Worm (Caenorhabditis elegans) whole organism, mixed stage, embryonic: Measurements from ENCODE around the gene nhr-21.

ENCODE experiments used
- ceh-39 ChIP-seq: fragments of 150-350 bp; optimal IDR thresholded peaks from 2 replicates; lab custom pipeline; 2014; ENCODE audit warnings: missing biosample characterization, missing genetic modification characterization
- ces-1 ChIP-seq: fragments of 150-350 bp; optimal IDR thresholded peaks from 2 replicates; lab custom pipeline; 2014; ENCODE audit warnings: missing biosample characterization, missing genetic modification reagents, missing genetic modification characterization
- elt-1 ChIP-seq: sonication (generic microtip); optimal IDR thresholded peaks from 2 replicates; lab custom pipeline; 2017; ENCODE audit warnings: missing genetic modification characterization, mild to moderate bottlenecking, missing compliant biosample characterization, antibody characterized with exemption, moderate library complexity, borderline replicate concordance; ENCODE audit not compliant: insufficient read depth
- elt-3 ChIP-seq: fragments of 150-350 bp; optimal IDR thresholded peaks from 2 replicates; lab custom pipeline; 2014; ENCODE audit warnings: missing biosample characterization, missing genetic modification characterization
- lsy-2 ChIP-seq: fragments of 150-350 bp; optimal IDR thresholded peaks from 2 replicates; lab custom pipeline; 2014; ENCODE audit warnings: missing biosample characterization, missing genetic modification characterization
- mep-1 ChIP-seq: fragments of 150-350 bp; optimal IDR thresholded peaks from 2 replicates; lab custom pipeline; 2017; ENCODE audit warnings: missing biosample characterization, missing genetic modification reagents, missing genetic modification characterization, inconsistent platforms
- nhr-237 ChIP-seq: fragments of 150-350 bp; optimal IDR thresholded peaks from 2 replicates; lab custom pipeline; 2014; ENCODE audit warnings: missing biosample characterization, missing genetic modification characterization
- nhr-76 ChIP-seq: sonication (generic microtip); optimal IDR thresholded peaks from 2 replicates; lab custom pipeline; 2017; ENCODE audit warnings: missing biosample characterization, missing genetic modification characterization
- snpc-4 ChIP-seq: fragments of 150-350 bp; optimal IDR thresholded peaks from 2 replicates; lab custom pipeline; 2014; ENCODE audit warnings: missing biosample characterization, missing genetic modification characterization
- unc-120 ChIP-seq: sonication (generic microtip); optimal IDR thresholded peaks from 2 replicates; lab custom pipeline; 2017; ENCODE audit warnings: missing genetic modification characterization, missing compliant biosample characterization; ENCODE audit not compliant: poor library complexity, severe bottlenecking
- unc-39 ChIP-seq: fragments of 150-350 bp; optimal IDR thresholded peaks from 2 replicates; lab custom pipeline; 2014; ENCODE audit warnings: missing biosample characterization, missing genetic modification characterization
- unc-62 ChIP-seq: fragments of 150-350 bp; optimal IDR thresholded peaks from 2 replicates; lab custom pipeline; 2014; ENCODE audit warnings: missing biosample characterization, missing genetic modification reagents, missing genetic modification characterization

- no peak for TF ChIP-seq elt-3
- TF ChIP-seq elt-1 (tag; lab: Kevin White, UChicago), result no peak
- no peak for TF ChIP-seq unc-120
- no peak for TF ChIP-seq snpc-4 (tag; lab: Kevin White, UChicago)
- TF ChIP-seq unc-39 (tag; lab: Kevin White, UChicago), result no peak
- no peak for TF ChIP-seq lsy-2 (tag; lab: Kevin White, UChicago)
- TF ChIP-seq nhr-237, result no peak
- no peak for TF ChIP-seq ceh-39 (tag; lab: Kevin White, UChicago)
- TF ChIP-seq ces-1 (GFP tag; lab: Kevin White, UChicago), result no peak
- TF ChIP-seq mep-1, result no peak
- TF ChIP-seq nhr-76 (tag; lab: Kevin White, UChicago), result no peak
- no peak for TF ChIP-seq unc-62 (GFP tag; lab: Kevin White, UChicago)
These were observed 59.7 kb downstream of the nhr-21 start, which contains the start of gene C07D10.1 for ce11 chrII:7398712-7399111.
